Fruit fly (Drosophila melanogaster) whole organism, embryonic: ENCODE measurements around the gene Drp1.

Experiments
- Antp ChIP-seq: fragments of 200-800 bp; sonication (Bioruptor generic); optimal IDR thresholded peaks from 3 replicates; lab custom pipeline; 2016; ENCODE audit warnings: missing biosample characterization, missing genetic modification characterization
- Atf6 ChIP-seq: fragments of 200-800 bp; sonication (Bioruptor generic); IDR thresholded peaks from 2 replicates; pipeline ENCODE4 v1.3.6; 2022; ENCODE audit warnings: missing biosample characterization, missing genetic modification characterization
- CG10321 ChIP-seq: fragments of 200-800 bp; sonication (Bioruptor generic); IDR thresholded peaks from 2 replicates; pipeline ENCODE4 v1.3.6; 2022; ENCODE audit warnings: missing biosample characterization, missing genetic modification characterization
- CG11085 ChIP-seq: fragments of 200-800 bp; sonication (Bioruptor generic); IDR thresholded peaks from 2 replicates; pipeline ENCODE4 v1.3.6; 2022; ENCODE audit warnings: missing biosample characterization, missing genetic modification characterization
- CG11093 ChIP-seq: fragments of 200-800 bp; sonication (Bioruptor generic); IDR thresholded peaks from 3 replicates; pipeline ENCODE4 v1.3.6; 2022; ENCODE audit warnings: missing biosample characterization, missing genetic modification characterization
- CG1233 ChIP-seq: fragments of 200-800 bp; sonication (Bioruptor generic); optimal IDR thresholded peaks from 4 replicates; lab custom pipeline; 2018; ENCODE audit warnings: missing biosample characterization, mild to moderate bottlenecking, missing genetic modification characterization
- CG14050 ChIP-seq: fragments of 200-800 bp; sonication (Bioruptor generic); IDR thresholded peaks from 3 replicates; pipeline ENCODE4 v1.3.6; 2022; ENCODE audit warnings: missing biosample characterization, missing genetic modification characterization
- CG15479 ChIP-seq: fragments of 200-800 bp; sonication (Bioruptor generic); optimal IDR thresholded peaks from 3 replicates; lab custom pipeline; 2019; ENCODE audit warnings: missing biosample characterization, mild to moderate bottlenecking, missing genetic modification characterization, moderate library complexity
- CG15601 ChIP-seq: fragments of 200-800 bp; sonication (Bioruptor generic); optimal IDR thresholded peaks from 3 replicates; lab custom pipeline; 2019; ENCODE audit warnings: missing biosample characterization, mild to moderate bottlenecking, missing genetic modification characterization, moderate library complexity
- CG17359 ChIP-seq: fragments of 200-800 bp; sonication (Bioruptor generic); optimal IDR thresholded peaks from 3 replicates; lab custom pipeline; 2018; ENCODE audit warnings: missing biosample characterization, mild to moderate bottlenecking, missing genetic modification characterization, moderate library complexity
- CG2116 ChIP-seq: fragments of 200-800 bp; sonication (Bioruptor generic); optimal IDR thresholded peaks from 3 replicates; lab custom pipeline; 2018; ENCODE audit warnings: missing biosample characterization, mild to moderate bottlenecking, missing genetic modification characterization
- CG42726 ChIP-seq: fragments of 200-800 bp; sonication (Bioruptor generic); IDR thresholded peaks from 2 replicates; pipeline ENCODE4 v1.3.6; 2022; ENCODE audit warnings: missing biosample characterization, missing genetic modification characterization; ENCODE audit not compliant: partially characterized antibody
- CG8359 ChIP-seq: fragments of 200-800 bp; sonication (Bioruptor generic); optimal IDR thresholded peaks from 2 replicates; lab custom pipeline; 2017; ENCODE audit warnings: missing biosample characterization, mild to moderate bottlenecking, missing genetic modification characterization, borderline replicate concordance
- CG8478 ChIP-seq: fragments of >200 bp; optimal IDR thresholded peaks from 2 replicates; lab custom pipeline; 2018
- CG9437 ChIP-seq: fragments of 200-800 bp; sonication (Bioruptor generic); optimal IDR thresholded peaks from 2 replicates; lab custom pipeline; 2018; ENCODE audit warnings: missing biosample characterization, mild to moderate bottlenecking, missing genetic modification characterization
- CTCF ChIP-seq: fragments of 200-800 bp; sonication (Bioruptor generic); optimal IDR thresholded peaks from 2 replicates; lab custom pipeline; 2017; ENCODE audit warnings: missing biosample characterization, mild to moderate bottlenecking, missing genetic modification characterization, moderate library complexity
- Chrac-16 ChIP-seq: fragments of 200-800 bp; sonication (Bioruptor generic); optimal IDR thresholded peaks from 3 replicates; lab custom pipeline; 2016; ENCODE audit warnings: missing biosample characterization, missing genetic modification characterization
- D ChIP-seq, 2 experiments: fragments of 200-800 bp in 1 of 2; fragments of >200 bp in 1 of 2; sonication (Bioruptor generic) in 1 of 2; optimal IDR thresholded peaks; 2 replicates in 1 of 2; 3 replicates in 1 of 2; lab custom pipeline; 2017; ENCODE audit warnings: mild to moderate bottlenecking in 1 of 2, missing biosample characterization in 1 of 2, missing genetic modification characterization in 1 of 2, missing genetic modification reagents in 1 of 2
- D19B ChIP-seq: fragments of 200-800 bp; sonication (Bioruptor generic); optimal IDR thresholded peaks from 2 replicates; lab custom pipeline; 2017; ENCODE audit warnings: missing biosample characterization, mild to moderate bottlenecking, missing genetic modification characterization
- Dbx ChIP-seq: fragments of 200-800 bp; sonication (Bioruptor generic); IDR thresholded peaks from 3 replicates; pipeline ENCODE4 v1.3.6; 2022; ENCODE audit warnings: missing biosample characterization, missing genetic modification characterization
- H15 ChIP-seq: fragments of 200-800 bp; sonication (Bioruptor generic); IDR thresholded peaks from 3 replicates; pipeline ENCODE4 v1.3.6; 2022; ENCODE audit warnings: missing biosample characterization, missing genetic modification characterization
- Hand ChIP-seq: fragments of 200-800 bp; sonication (Bioruptor generic); optimal IDR thresholded peaks from 2 replicates; lab custom pipeline; 2017; ENCODE audit warnings: mild to moderate bottlenecking, missing biosample characterization, missing genetic modification reagents, missing genetic modification characterization
- MESR4 ChIP-seq: fragments of 200-800 bp; sonication (Bioruptor generic); optimal IDR thresholded peaks from 2 replicates; lab custom pipeline; 2018; ENCODE audit warnings: missing biosample characterization, mild to moderate bottlenecking, missing genetic modification characterization, moderate library complexity
- Pdp1 ChIP-seq, 2 experiments: fragments of 200-800 bp; sonication (Bioruptor generic); optimal IDR thresholded peaks; 3 replicates each; lab custom pipeline; 2016; ENCODE audit warnings: missing biosample characterization in 2 of 2, missing genetic modification characterization in 2 of 2, mild to moderate bottlenecking in 1 of 2, moderate library complexity in 1 of 2
- Ravus ChIP-seq: fragments of 200-800 bp; sonication (Bioruptor generic); IDR thresholded peaks from 2 replicates; pipeline ENCODE4 v1.3.6; 2022; ENCODE audit warnings: missing biosample characterization, missing genetic modification characterization
- Usf ChIP-seq: fragments of 200-800 bp; sonication (Bioruptor generic); optimal IDR thresholded peaks from 2 replicates; lab custom pipeline; 2017; ENCODE audit warnings: missing genotype, missing biosample characterization, missing genetic modification characterization
- Vsx1 ChIP-seq: fragments of 200-800 bp; sonication (Bioruptor generic); optimal IDR thresholded peaks from 2 replicates; lab custom pipeline; 2017; ENCODE audit warnings: missing biosample characterization, mild to moderate bottlenecking, missing genetic modification characterization, missing genetic modification reagents
- amos ChIP-seq: fragments of 200-800 bp; sonication (Bioruptor generic); IDR thresholded peaks from 2 replicates; pipeline ENCODE4 v1.3.6; 2022; ENCODE audit warnings: missing biosample characterization, missing genetic modification characterization; ENCODE audit not compliant: partially characterized antibody
- ase ChIP-seq: fragments of 200-800 bp; sonication (Bioruptor generic); IDR thresholded peaks from 3 replicates; pipeline ENCODE4 v1.3.6; 2022; ENCODE audit warnings: missing biosample characterization, missing genetic modification characterization
- cwo ChIP-seq: fragments of 200-800 bp; sonication (Bioruptor generic); optimal IDR thresholded peaks from 3 replicates; lab custom pipeline; 2017; ENCODE audit warnings: missing biosample characterization, missing genetic modification characterization, mild to moderate bottlenecking, moderate library complexity, missing genetic modification reagents
- dysf ChIP-seq: fragments of 200-800 bp; sonication (Bioruptor generic); IDR thresholded peaks from 3 replicates; pipeline ENCODE4 v1.3.6; 2022; ENCODE audit warnings: missing biosample characterization, missing genetic modification characterization
- fu2 ChIP-seq: fragments of 200-800 bp; sonication (Bioruptor generic); optimal IDR thresholded peaks from 2 replicates; lab custom pipeline; 2016; ENCODE audit warnings: missing biosample characterization, missing genetic modification characterization
- gfzf ChIP-seq: fragments of 200-800 bp; sonication (Bioruptor generic); optimal IDR thresholded peaks from 2 replicates; lab custom pipeline; 2016; ENCODE audit warnings: missing biosample characterization, mild to moderate bottlenecking, missing genetic modification characterization, moderate library complexity
- grau ChIP-seq: fragments of 200-800 bp; optimal IDR thresholded peaks from 3 replicates; lab custom pipeline; 2019; ENCODE audit warnings: missing biosample characterization, mild to moderate bottlenecking, missing genetic modification characterization, moderate library complexity
- hkb ChIP-seq, 2 experiments: fragments of 200-800 bp in 1 of 2; fragments of >200 bp in 1 of 2; sonication (Bioruptor generic) in 1 of 2; IDR thresholded peaks in 1 of 2; optimal IDR thresholded peaks in 1 of 2; 2 replicates each; pipeline versions ENCODE4 v1.3.6 to Lab custom; 2017 to 2022; ENCODE audit warnings: missing biosample characterization in 1 of 2, missing genetic modification characterization in 1 of 2
- klu ChIP-seq: fragments of 200-800 bp; sonication (Bioruptor generic); IDR thresholded peaks from 2 replicates; pipeline ENCODE4 v1.3.6; 2022; ENCODE audit warnings: missing biosample characterization, missing genetic modification characterization
- nom ChIP-seq: fragments of 200-800 bp; sonication (Bioruptor generic); optimal IDR thresholded peaks from 2 replicates; lab custom pipeline; 2017; ENCODE audit warnings: missing biosample characterization, missing genetic modification characterization, mild to moderate bottlenecking, moderate library complexity, missing genetic modification reagents
- onecut ChIP-seq: fragments of 200-800 bp; sonication (Bioruptor generic); IDR thresholded peaks from 2 replicates; pipeline ENCODE4 v1.3.6; 2022; ENCODE audit warnings: missing biosample characterization, missing genetic modification characterization
- sc ChIP-seq, 3 experiments: fragments of >200 bp in 2 of 3; fragments of 200-800 bp in 1 of 3; sonication (Bioruptor generic) in 1 of 3; optimal IDR thresholded peaks; 2 replicates in 2 of 3; 3 replicates in 1 of 3; lab custom pipeline; 2017; ENCODE audit warnings: mild to moderate bottlenecking in 1 of 3, missing biosample characterization in 1 of 3, missing genetic modification characterization in 1 of 3, missing genetic modification reagents in 1 of 3
- schlank ChIP-seq: fragments of 200-800 bp; sonication (Bioruptor generic); optimal IDR thresholded peaks from 2 replicates; lab custom pipeline; 2018; ENCODE audit warnings: missing biosample characterization, mild to moderate bottlenecking, missing genetic modification characterization
- sens ChIP-seq: fragments of 200-800 bp; sonication (Bioruptor generic); peaks from one replicate; lab custom pipeline; 2016; ENCODE audit warnings: missing biosample characterization, missing genetic modification characterization
- stc ChIP-seq: fragments of 200-800 bp; sonication (Bioruptor generic); IDR thresholded peaks from 2 replicates; pipeline ENCODE4 v1.3.6; 2022; ENCODE audit warnings: missing biosample characterization, missing genetic modification characterization
- stwl ChIP-seq: fragments of 200-800 bp; sonication (Bioruptor generic); optimal IDR thresholded peaks from 3 replicates; lab custom pipeline; 2018; ENCODE audit warnings: missing biosample characterization, mild to moderate bottlenecking, missing genetic modification characterization, moderate library complexity
- yki ChIP-seq: fragments of >200 bp; optimal IDR thresholded peaks from 3 replicates; lab custom pipeline; 2018
- zf30C ChIP-seq: fragments of 200-800 bp; sonication (Bioruptor generic); optimal IDR thresholded peaks from 3 replicates; lab custom pipeline; 2018; ENCODE audit warnings: missing biosample characterization, mild to moderate bottlenecking, missing genetic modification characterization

Drp1 gene

DNA sequence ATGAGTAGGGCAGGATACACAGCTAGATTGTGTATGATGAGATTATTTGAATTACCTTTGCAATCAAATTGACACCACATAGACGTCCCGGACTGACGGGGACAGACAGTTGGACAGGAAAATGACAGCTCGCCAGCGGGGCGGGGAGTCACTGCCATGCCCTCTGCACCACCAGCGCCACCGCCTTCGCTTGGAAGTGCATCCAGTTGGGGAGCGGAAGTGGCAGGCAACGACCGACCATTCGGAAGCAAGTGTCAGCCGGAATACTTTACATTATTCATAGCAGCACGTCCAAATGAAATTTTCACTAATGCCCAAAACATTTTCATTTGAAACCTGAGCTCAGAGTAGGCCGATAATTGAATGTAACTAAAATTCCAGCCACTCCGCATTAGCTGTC is 24.5 kb upstream of the Drp1 start, which contains the start of gene CG15395:
TSS of gene CG15395 (plus strand) at position 301 of the 400 bp plus-strand sequence.
- no peak for TF ChIP-seq CG17359 (tag; lab: Kevin White, UChicago)
- TF ChIP-seq Dbx = no peak
- no peak for TF ChIP-seq CG14050
- TF ChIP-seq, all 482 proteins: peak for 0

DNA sequence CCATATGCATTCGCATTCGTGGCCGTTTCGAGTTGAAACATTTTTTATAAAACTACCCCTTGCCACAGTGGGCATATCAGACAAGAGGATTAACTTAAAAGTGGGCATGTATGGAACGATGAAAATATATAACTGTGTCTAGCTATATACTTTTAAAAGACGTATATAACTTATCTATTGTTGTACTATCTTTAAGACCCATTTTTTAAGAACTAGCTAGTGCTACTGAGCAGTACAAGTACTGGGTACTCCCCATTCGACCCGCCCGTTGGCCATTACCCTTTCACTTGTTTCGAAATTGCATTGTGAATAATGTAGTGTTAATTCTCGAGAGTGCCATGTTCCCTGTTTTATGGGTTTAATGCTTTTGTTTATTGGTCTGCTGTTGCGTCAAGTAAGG is 21.5 kb upstream of the Drp1 start:
- TF ChIP-seq D19B (peak; percentile 1), CG10321 (GFP tag; lab: Robert Waterston, UW) (no peak)

DNA sequence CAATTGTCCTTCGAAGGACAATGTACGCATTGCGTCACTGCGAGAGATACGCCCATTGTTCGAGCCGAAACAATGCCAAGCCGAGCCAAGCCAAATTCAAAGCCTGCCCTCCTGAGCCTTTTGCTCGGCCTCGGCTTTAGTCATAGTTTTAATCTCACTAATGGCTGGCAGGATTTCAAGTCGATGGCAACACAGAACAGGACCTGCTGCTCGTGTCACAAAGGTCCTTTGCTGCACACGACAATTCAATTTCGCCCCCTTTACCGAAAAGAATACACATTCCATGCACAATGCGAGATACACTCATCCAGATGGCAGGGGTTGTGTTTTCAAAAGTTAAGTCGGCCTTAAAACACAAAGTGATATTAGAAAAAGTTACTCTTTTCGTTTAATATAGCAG is 6.3 kb upstream of the Drp1 start, which contains the start of gene CG15394:
TSS of gene CG15394 (plus strand) at position 301 of the 400 bp plus-strand sequence.
- TF ChIP-seq CG8478 (no peak), ase (GFP tag; lab: Robert Waterston, UW) (no peak), Hand (GFP tag; lab: Kevin White, UChicago) (no peak), Atf6 (GFP tag; lab: Robert Waterston, UW) (no peak), H15 (0 out of 3 replicates have a peak, but pooled peaks have one; percentile 26), CG11085 (GFP tag; lab: Robert Waterston, UW) (0 out of 2 replicates have a peak, but pooled peaks have one; percentile 35), CG2116 (GFP tag; lab: Kevin White, UChicago) (no peak), Vsx1 (no peak), MESR4 (GFP tag; lab: Kevin White, UChicago) (no peak)

DNA sequence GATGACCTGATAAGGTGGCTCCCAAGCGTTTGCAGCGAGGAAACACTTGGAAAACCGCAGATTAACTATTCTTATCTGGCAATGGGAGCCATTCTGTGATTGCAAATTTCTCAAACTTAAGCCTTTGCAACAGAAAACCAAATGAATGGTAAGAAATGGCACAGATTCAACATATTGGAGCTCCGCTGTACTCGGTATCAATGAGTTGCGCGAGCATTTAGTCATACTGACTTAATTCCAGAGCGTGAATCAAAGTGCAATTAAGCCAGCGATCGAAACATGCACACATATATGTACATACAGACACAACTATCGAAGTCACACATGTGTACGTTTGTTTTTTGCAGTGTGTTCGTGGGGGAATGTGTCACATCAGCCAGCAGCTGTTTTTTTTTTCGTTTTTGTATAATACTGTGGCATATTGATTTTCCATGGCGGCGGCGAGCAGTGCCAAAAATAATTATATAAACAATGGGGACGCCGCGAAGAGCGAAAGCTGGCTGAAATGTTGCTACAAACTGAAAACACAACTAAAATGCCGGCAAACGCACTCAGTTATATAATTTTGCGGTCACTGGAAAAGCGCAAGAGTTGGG is 671 bp downstream of the Drp1 start:
- TF ChIP-seq CG8359 (no peak), hkb (optimal IDR thresholded peaks at IDR 0.05; lab: Kevin White, UChicago) (no peak), hkb (GFP tag; IDR thresholded peaks at IDR 0.05; lab: Robert Waterston, UW) (0 out of 2 replicates have a peak, but pooled peaks have one; percentile 16), Usf (GFP tag; lab: Kevin White, UChicago) (no peak), amos (GFP tag; lab: Robert Waterston, UW) (no peak), CG11093 (peak; percentile 6; the same call in 1 of the 3 replicates), gfzf (GFP tag; lab: Kevin White, UChicago) (no peak), grau (peak; percentile 61), klu (GFP tag; lab: Robert Waterston, UW) (no peak), sens (peak; percentile 32), CG1233 (GFP tag; lab: Kevin White, UChicago) (no peak), Ravus (GFP tag; lab: Robert Waterston, UW) (no peak), stwl (no peak), fu2 (GFP tag; lab: Kevin White, UChicago) (no peak), CG42726 (GFP tag; lab: Robert Waterston, UW) (no peak), Pdp1 (GFP tag; optimal IDR thresholded peaks at IDR 0.05; lab: Kevin White, UChicago) (peak in 1 of 2 experiments; percentile 89), schlank (tag; lab: Kevin White, UChicago) (no peak), CG9437 (no peak), CTCF (GFP tag; lab: Kevin White, UChicago) (no peak), onecut (GFP tag; lab: Robert Waterston, UW) (peak; percentile 79), stc (GFP tag; lab: Robert Waterston, UW) (no peak), sc (optimal IDR thresholded peaks at IDR 0.05; lab: Kevin White, UChicago) (no peak), sc (GFP tag; optimal IDR thresholded peaks at IDR 0.05; lab: Kevin White, UChicago) (no peak), Chrac-16 (no peak), D (optimal IDR thresholded peaks at IDR 0.05; lab: Kevin White, UChicago) (no peak), D (GFP tag; optimal IDR thresholded peaks at IDR 0.05; lab: Kevin White, UChicago) (no peak), nom (GFP tag; lab: Kevin White, UChicago) (peak; percentile 44), CG15601 (tag; lab: Kevin White, UChicago) (no peak), cwo (GFP tag; lab: Kevin White, UChicago) (no peak), CG15479 (GFP tag; lab: Kevin White, UChicago) (no peak), zf30C (GFP tag; lab: Kevin White, UChicago) (peak; percentile 54), Antp (GFP tag; lab: Kevin White, UChicago) (no peak), yki (no peak), dysf (GFP tag; lab: Robert Waterston, UW) (no peak)
